Fruit fly (Drosophila melanogaster) whole organism, pupa: ENCODE measurements around the gene KLHL18.
A peak's percentile ranks its signal among the peaks of the same experiment; 100 is the strongest.

Experiments used
- CG10348 ChIP-seq: fragments of 200-800 bp; sonication (Bioruptor generic); IDR thresholded peaks from 2 replicates; pipeline ENCODE4 v1.3.6; 2022; ENCODE audit warnings: missing biosample characterization, missing genetic modification characterization
- CG12605 ChIP-seq: fragments of 200-800 bp; sonication (Bioruptor generic); IDR thresholded peaks from 2 replicates; pipeline ENCODE4 v1.3.6; 2022; ENCODE audit warnings: missing biosample characterization, missing genetic modification characterization
- CG13204 ChIP-seq: fragments of 200-800 bp; sonication (Bioruptor generic); optimal IDR thresholded peaks from 2 replicates; lab custom pipeline; 2018; ENCODE audit warnings: missing biosample characterization, mild to moderate bottlenecking, missing genetic modification characterization, moderate library complexity
- CG14655 ChIP-seq: fragments of 200-800 bp; sonication (Bioruptor generic); optimal IDR thresholded peaks from 3 replicates; lab custom pipeline; 2017; ENCODE audit warnings: mild to moderate bottlenecking, missing biosample characterization, missing genetic modification reagents, missing genetic modification characterization
- CG15710 ChIP-seq: fragments of 200-800 bp; sonication (Bioruptor generic); optimal IDR thresholded peaks from 2 replicates; lab custom pipeline; 2018; ENCODE audit warnings: missing biosample characterization, mild to moderate bottlenecking, missing genetic modification characterization, moderate library complexity
- CG17806 ChIP-seq: fragments of 200-800 bp; sonication (Bioruptor generic); optimal IDR thresholded peaks from 2 replicates; lab custom pipeline; 2018; ENCODE audit warnings: missing biosample characterization, mild to moderate bottlenecking, missing genetic modification characterization, moderate library complexity
- CG32121 ChIP-seq: fragments of 200-800 bp; sonication (Bioruptor generic); IDR thresholded peaks from 2 replicates; pipeline ENCODE4 v1.3.6; 2022; ENCODE audit warnings: missing biosample characterization, missing genetic modification characterization
- CG34367 ChIP-seq: fragments of 200-800 bp; sonication (Bioruptor generic); optimal IDR thresholded peaks from 2 replicates; lab custom pipeline; 2018; ENCODE audit warnings: missing biosample characterization, mild to moderate bottlenecking, missing genetic modification characterization
- CG4496 ChIP-seq: fragments of 200-800 bp; sonication (Bioruptor generic); IDR thresholded peaks from 3 replicates; pipeline ENCODE4 v1.3.6; 2022; ENCODE audit warnings: missing biosample characterization, missing genetic modification characterization
- CG8159 ChIP-seq: fragments of 200-800 bp; sonication (Bioruptor generic); optimal IDR thresholded peaks from 3 replicates; lab custom pipeline; 2018; ENCODE audit warnings: missing biosample characterization, mild to moderate bottlenecking, missing genetic modification characterization, moderate library complexity
- CG8301 ChIP-seq: fragments of 200-800 bp; sonication (Bioruptor generic); optimal IDR thresholded peaks from 2 replicates; lab custom pipeline; 2018; ENCODE audit warnings: missing biosample characterization, mild to moderate bottlenecking, missing genetic modification characterization
- CG9948 ChIP-seq: fragments of 200-800 bp; sonication (Bioruptor generic); optimal IDR thresholded peaks from 2 replicates; lab custom pipeline; 2018; ENCODE audit warnings: missing biosample characterization, mild to moderate bottlenecking, missing genetic modification characterization, moderate library complexity
- D1 ChIP-seq: fragments of 200-800 bp; sonication (Bioruptor generic); optimal IDR thresholded peaks from 2 replicates; lab custom pipeline; 2018; ENCODE audit warnings: missing biosample characterization, mild to moderate bottlenecking, missing genetic modification characterization, moderate library complexity
- EcR ChIP-seq: fragments of 200-800 bp; sonication (Bioruptor generic); optimal IDR thresholded peaks from 3 replicates; lab custom pipeline; 2019; ENCODE audit warnings: missing biosample characterization, missing genetic modification characterization, mild to moderate bottlenecking, moderate library complexity, missing genetic modification reagents
- Ets98B ChIP-seq: fragments of 200-800 bp; sonication (Bioruptor generic); IDR thresholded peaks from 2 replicates; pipeline ENCODE4 v1.3.6; 2022; ENCODE audit warnings: missing biosample characterization, missing genetic modification characterization
- Pif1A ChIP-seq: fragments of 200-800 bp; sonication (Bioruptor generic); optimal IDR thresholded peaks from 3 replicates; lab custom pipeline; 2016; ENCODE audit warnings: missing biosample characterization, missing genetic modification characterization
- Pif1B ChIP-seq: fragments of 200-800 bp; sonication (Bioruptor generic); optimal IDR thresholded peaks from 3 replicates; lab custom pipeline; 2016; ENCODE audit warnings: missing biosample characterization, missing genetic modification characterization
- Snoo ChIP-seq: fragments of 200-800 bp; sonication (Bioruptor generic); optimal IDR thresholded peaks from 3 replicates; lab custom pipeline; 2017; ENCODE audit warnings: missing biosample characterization, mild to moderate bottlenecking, missing genetic modification characterization, inconsistent platforms
- fd96Ca ChIP-seq: fragments of 200-800 bp; sonication (Bioruptor generic); IDR thresholded peaks from 3 replicates; pipeline ENCODE4 v1.3.6; 2022; ENCODE audit warnings: missing biosample characterization, missing genetic modification characterization
- gl ChIP-seq: fragments of 200-800 bp; sonication (Bioruptor generic); optimal IDR thresholded peaks from 2 replicates; lab custom pipeline; 2018; ENCODE audit warnings: missing biosample characterization, mild to moderate bottlenecking, missing genetic modification characterization
- rn ChIP-seq: fragments of 200-800 bp; sonication (Bioruptor generic); IDR thresholded peaks from 2 replicates; pipeline ENCODE4 v1.3.6; 2022; ENCODE audit warnings: missing biosample characterization, missing genetic modification characterization

Gene KLHL18

dm6 chr3R:11991538-11992164, 18.6 kb downstream of the KLHL18 start:
- TF ChIP-seq CG4496 (GFP tag; lab: Robert Waterston, UW) (no peak), rn (GFP tag; lab: Robert Waterston, UW) (no peak), EcR (GFP tag; lab: Kevin White, UChicago) (no peak)
- TF ChIP-seq, all 21 proteins: peak for 0

dm6 chr3R:11989996-11990395, 20.2 kb downstream of the KLHL18 start:
- TF ChIP-seq CG8301 (tag; lab: Kevin White, UChicago) (no peak), CG13204 (peak; percentile 42), Snoo (tag; lab: Kevin White, UChicago) (no peak), EcR (GFP tag; lab: Kevin White, UChicago) (no peak)

DNA sequence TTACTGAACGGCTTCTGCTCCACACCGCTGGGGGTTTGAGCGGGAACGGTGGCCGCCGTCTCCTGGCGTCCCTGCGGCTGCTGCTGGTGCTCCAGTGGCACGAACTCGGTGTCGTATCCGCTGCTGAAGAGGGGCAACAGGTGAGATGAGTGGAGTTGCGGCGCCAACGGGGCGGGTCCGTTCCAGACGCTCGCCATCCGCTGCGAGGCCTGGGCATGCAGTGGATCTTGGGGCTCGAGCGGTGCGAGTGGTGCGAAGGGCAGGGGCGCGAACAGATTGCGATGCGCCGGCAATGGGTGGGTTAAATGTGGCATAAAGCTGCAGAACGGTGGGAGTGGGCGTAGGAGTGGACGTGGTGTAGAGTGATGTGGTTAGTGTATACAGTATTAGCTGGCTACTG, 21.0 kb downstream of the KLHL18 start:
- peak; percentile 87 for TF ChIP-seq CG13204
- TF ChIP-seq CG8301 (tag; lab: Kevin White, UChicago) = no peak

DNA sequence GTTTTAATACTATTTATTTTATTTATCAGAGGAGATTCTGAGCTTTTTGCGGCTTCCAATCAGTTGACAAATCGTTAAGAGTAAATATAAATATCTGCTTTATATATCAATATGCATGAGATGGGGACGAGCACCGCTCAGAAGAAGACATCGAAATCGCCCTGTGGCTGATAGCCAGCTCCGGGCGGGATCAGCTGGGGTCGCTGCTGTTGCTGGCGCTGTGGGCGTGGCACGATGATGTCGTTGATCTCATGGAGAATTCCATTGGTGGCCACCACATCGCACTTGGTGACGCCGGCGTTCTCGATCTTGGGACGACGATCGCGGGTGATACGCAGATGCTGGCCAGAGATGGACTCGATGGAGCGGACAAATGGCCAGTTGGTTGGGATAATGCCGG, 25.4 kb downstream of the KLHL18 start:
- TF ChIP-seq gl (tag; lab: Kevin White, UChicago) (no peak), CG32121 (GFP tag; lab: Robert Waterston, UW) (no peak), Snoo (tag; lab: Kevin White, UChicago) (no peak), Ets98B (GFP tag; lab: Robert Waterston, UW) (no peak), Pif1B (GFP tag; lab: Kevin White, UChicago) (no peak), EcR (GFP tag; lab: Kevin White, UChicago) (peak; percentile 79), CG13204 (no peak)

dm6 chr3R:11984441-11984840, 25.8 kb downstream of the KLHL18 start, which contains the start of gene CG3397:
Gene CG3397, minus strand, starts transcription at chr3R:11984541.
- no peak for TF ChIP-seq Pif1B (GFP tag; lab: Kevin White, UChicago)
- TF ChIP-seq CG32121 (GFP tag; lab: Robert Waterston, UW) = no peak
- no peak for TF ChIP-seq CG8159
- no peak for TF ChIP-seq CG4496 (GFP tag; lab: Robert Waterston, UW)
- no peak for TF ChIP-seq CG17806 (tag; lab: Kevin White, UChicago)
- TF ChIP-seq CG14655 = no peak
- TF ChIP-seq CG13204 = no peak
- no peak for TF ChIP-seq CG34367
- TF ChIP-seq CG9948 (tag; lab: Kevin White, UChicago) = no peak
- no peak for TF ChIP-seq Pif1A
- TF ChIP-seq fd96Ca (GFP tag; lab: Robert Waterston, UW) = no peak
- TF ChIP-seq Ets98B (GFP tag; lab: Robert Waterston, UW) = no peak
- TF ChIP-seq rn (GFP tag; lab: Robert Waterston, UW) = no peak
- no peak for TF ChIP-seq CG12605
- TF ChIP-seq, all 21 proteins: peak for 0

DNA sequence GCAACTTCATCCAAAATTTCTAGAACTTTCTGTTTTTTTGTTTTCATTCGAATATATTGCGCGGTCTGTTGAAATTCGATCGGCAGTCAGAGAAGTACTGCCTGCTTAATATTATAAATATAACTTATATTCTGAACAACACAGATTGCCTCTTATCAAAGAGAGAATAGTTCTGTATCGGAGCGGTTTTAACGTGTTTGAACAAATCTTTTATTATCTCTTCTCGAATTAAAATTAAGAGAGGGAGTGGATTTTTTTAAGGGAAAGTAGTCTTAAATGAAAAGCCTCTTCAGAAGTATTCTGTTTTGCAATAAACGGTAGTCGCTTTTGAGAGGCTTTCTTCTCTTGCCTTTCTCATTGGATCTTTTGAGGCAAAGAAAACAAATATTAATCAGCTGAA, 27.7 kb downstream of the KLHL18 start:
- TF ChIP-seq CG4496 (GFP tag; lab: Robert Waterston, UW) = no peak
- TF ChIP-seq D1 (tag; lab: Kevin White, UChicago) = peak; percentile 11
- no peak for TF ChIP-seq fd96Ca (GFP tag; lab: Robert Waterston, UW)

- TF ChIP-seq Snoo (tag; lab: Kevin White, UChicago) (no peak), CG8159 (no peak), CG12605 (no peak), CG14655 (no peak), fd96Ca (GFP tag; lab: Robert Waterston, UW) (no peak), CG10348 (GFP tag; lab: Robert Waterston, UW) (no peak)
These were observed 28.3 kb downstream of the KLHL18 start, which contains the start of gene CG12224 for dm6 chr3R:11981962-11982361. Gene CG12224, minus strand, starts transcription at chr3R:11982062.

DNA sequence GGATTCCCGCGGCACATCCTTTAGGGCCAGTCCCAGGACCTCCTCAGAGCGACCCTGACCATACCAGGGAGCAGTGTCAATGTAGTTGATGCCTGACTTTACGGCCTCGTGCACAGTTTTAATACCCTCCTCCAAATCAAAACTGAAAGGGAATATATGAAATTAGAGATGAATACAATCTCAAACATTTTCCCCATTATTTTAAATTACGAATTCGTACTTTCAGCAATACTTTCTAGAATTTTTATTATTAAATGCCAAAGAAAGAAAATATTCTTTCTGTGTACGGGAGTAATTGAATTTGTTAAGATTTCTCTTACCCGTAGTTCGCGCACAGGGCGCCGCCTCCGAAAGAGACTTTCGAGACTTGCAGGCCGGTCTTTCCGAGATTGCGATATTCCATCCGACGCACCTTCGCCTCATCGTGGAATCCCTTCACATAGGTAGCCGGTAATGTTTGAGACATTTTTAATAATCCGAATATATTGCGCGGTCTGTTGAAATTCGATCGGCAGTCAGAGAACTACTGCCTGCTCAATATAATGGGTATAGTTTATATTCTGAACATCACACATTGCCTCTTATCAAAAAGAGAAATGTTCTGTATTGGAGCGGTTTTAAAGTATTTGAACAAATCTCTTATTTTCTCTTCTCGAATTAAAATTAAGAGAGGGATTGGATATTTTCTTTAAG, 30.2 kb downstream of the KLHL18 start, which contains the start of gene CG18547:
CG18547 (minus strand) TSS at position 512 of the 693 bp plus-strand sequence.
- TF ChIP-seq CG15710 (tag; lab: Kevin White, UChicago) = peak; percentile 46
- TF ChIP-seq CG12605 = no peak
- no peak for TF ChIP-seq gl (tag; lab: Kevin White, UChicago)
- 0 out of 2 replicates have a peak, but pooled peaks have one; percentile 31 for TF ChIP-seq Ets98B (GFP tag; lab: Robert Waterston, UW)
- TF ChIP-seq rn (GFP tag; lab: Robert Waterston, UW) = no peak
- peak; percentile 31 for TF ChIP-seq Snoo (tag; lab: Kevin White, UChicago)
- TF ChIP-seq Pif1B (GFP tag; lab: Kevin White, UChicago) = peak; percentile 44
- peak; percentile 52 for TF ChIP-seq CG14655
- peak; percentile 15 for TF ChIP-seq EcR (GFP tag; lab: Kevin White, UChicago)
- TF ChIP-seq fd96Ca (GFP tag; lab: Robert Waterston, UW) = no peak
- TF ChIP-seq Pif1A = peak; percentile 22
- TF ChIP-seq CG4496 (GFP tag; lab: Robert Waterston, UW) = peak; percentile 68; the same call in 2 of the 3 replicates
- peak; percentile 42 for TF ChIP-seq CG34367
- TF ChIP-seq CG17806 (tag; lab: Kevin White, UChicago) = peak; percentile 59
- TF ChIP-seq CG32121 (GFP tag; lab: Robert Waterston, UW) = no peak
- TF ChIP-seq CG8301 (tag; lab: Kevin White, UChicago) = peak; percentile 57
- TF ChIP-seq CG9948 (tag; lab: Kevin White, UChicago) = peak; percentile 51
- no peak for TF ChIP-seq D1 (tag; lab: Kevin White, UChicago)
- TF ChIP-seq CG8159 = peak; percentile 62
